Worm (Caenorhabditis elegans) whole organism, late embryonic: ENCODE data around the gene C47E8.9.

ENCODE experiments used
- C08G9.2 ChIP-seq: sonication (generic microtip); optimal IDR thresholded peaks from 2 replicates; lab custom pipeline; 2016; ENCODE audit warnings: mild to moderate bottlenecking, missing genetic modification characterization, moderate library complexity, missing compliant biosample characterization
- C38D4.7 ChIP-seq: fragments of 200-800 bp; sonication (Bioruptor generic); optimal IDR thresholded peaks from 2 replicates; lab custom pipeline; 2018; ENCODE audit warnings: mild to moderate bottlenecking, missing genetic modification characterization, moderate library complexity, missing compliant biosample characterization
- F13H6.1 ChIP-seq: sonication (generic microtip); optimal IDR thresholded peaks from 2 replicates; lab custom pipeline; 2016; ENCODE audit warnings: missing genetic modification characterization, missing compliant biosample characterization
- K02D7.2 ChIP-seq: sonication (generic microtip); optimal IDR thresholded peaks from 2 replicates; lab custom pipeline; 2017; ENCODE audit warnings: mild to moderate bottlenecking, missing genetic modification characterization, missing compliant biosample characterization
- K09A11.1 ChIP-seq: sonication (generic microtip); optimal IDR thresholded peaks from 2 replicates; lab custom pipeline; 2017; ENCODE audit warnings: antibody characterized with exemption, mild to moderate bottlenecking, missing genetic modification characterization, missing compliant biosample characterization; ENCODE audit not compliant: insufficient read depth
- T23F11.4 ChIP-seq: fragments of 200-800 bp; sonication (Bioruptor generic); optimal IDR thresholded peaks from 2 replicates; lab custom pipeline; 2018; ENCODE audit warnings: mild to moderate bottlenecking, missing genetic modification characterization, missing compliant biosample characterization
- ahr-1 ChIP-seq: sonication (generic microtip); optimal IDR thresholded peaks from 2 replicates; lab custom pipeline; 2016; ENCODE audit warnings: missing genetic modification characterization, missing compliant biosample characterization
- ceh-14 ChIP-seq: sonication (generic microtip); optimal IDR thresholded peaks from 2 replicates; lab custom pipeline; 2016; ENCODE audit warnings: missing genotype, missing genetic modification characterization, missing compliant biosample characterization
- ceh-18 ChIP-seq: sonication (generic microtip); optimal IDR thresholded peaks from 2 replicates; lab custom pipeline; 2016; ENCODE audit warnings: missing genetic modification characterization, missing compliant biosample characterization
- ceh-19 ChIP-seq: fragments of 200-800 bp; sonication (Bioruptor generic); optimal IDR thresholded peaks from 2 replicates; lab custom pipeline; 2018; ENCODE audit warnings: mild to moderate bottlenecking, missing genetic modification characterization, missing compliant biosample characterization
- ceh-2 ChIP-seq: sonication (generic microtip); optimal IDR thresholded peaks from 2 replicates; lab custom pipeline; 2016; ENCODE audit warnings: missing genotype, missing genetic modification characterization, missing compliant biosample characterization
- ceh-22 ChIP-seq: sonication (generic microtip); optimal IDR thresholded peaks from 2 replicates; lab custom pipeline; 2017; ENCODE audit warnings: missing biosample characterization, missing genetic modification characterization
- ceh-34 ChIP-seq: sonication (generic microtip); optimal IDR thresholded peaks from 2 replicates; lab custom pipeline; 2016; ENCODE audit warnings: mild to moderate bottlenecking, missing genetic modification characterization, missing compliant biosample characterization
- ceh-45 ChIP-seq: fragments of 200-800 bp; sonication (Bioruptor generic); IDR thresholded peaks from 2 replicates; pipeline ENCODE4 v1.3.6; 2022; ENCODE audit warnings: missing genetic modification reagents, missing genetic modification characterization, missing compliant biosample characterization
- ceh-48 ChIP-seq: sonication (generic microtip); optimal IDR thresholded peaks from 2 replicates; lab custom pipeline; 2016; ENCODE audit warnings: missing genetic modification characterization, inconsistent platforms, missing compliant biosample characterization
- ceh-6 ChIP-seq: fragments of 200-800 bp; sonication (Bioruptor generic); optimal IDR thresholded peaks from 2 replicates; lab custom pipeline; 2018; ENCODE audit warnings: mild to moderate bottlenecking, missing genetic modification characterization, missing compliant biosample characterization
- ceh-9 ChIP-seq: sonication (generic microtip); optimal IDR thresholded peaks from 2 replicates; lab custom pipeline; 2016; ENCODE audit warnings: mild to moderate bottlenecking, missing genetic modification characterization, inconsistent platforms, missing compliant biosample characterization
- che-1 ChIP-seq: sonication (generic microtip); optimal IDR thresholded peaks from 2 replicates; lab custom pipeline; 2016; ENCODE audit warnings: mild to moderate bottlenecking, missing genetic modification characterization, missing compliant biosample characterization
- dmd-4 ChIP-seq: sonication (generic microtip); optimal IDR thresholded peaks from 2 replicates; lab custom pipeline; 2016; ENCODE audit warnings: borderline replicate concordance, missing genetic modification characterization, missing compliant biosample characterization
- elt-2 ChIP-seq: sonication (generic microtip); optimal IDR thresholded peaks from 2 replicates; lab custom pipeline; 2016; ENCODE audit warnings: missing genetic modification reagents, missing genetic modification characterization, missing compliant biosample characterization
- ets-4 ChIP-seq: sonication (generic microtip); optimal IDR thresholded peaks from 2 replicates; lab custom pipeline; 2016; ENCODE audit warnings: missing genetic modification characterization, missing compliant biosample characterization
- eyg-1 ChIP-seq: sonication (generic microtip); optimal IDR thresholded peaks from 2 replicates; lab custom pipeline; 2016; ENCODE audit warnings: missing genotype, missing genetic modification characterization, missing compliant biosample characterization
- fax-1 ChIP-seq: sonication (generic microtip); optimal IDR thresholded peaks from 2 replicates; lab custom pipeline; 2016; ENCODE audit warnings: missing genotype, missing genetic modification characterization, missing compliant biosample characterization
- gmeb-2 ChIP-seq: sonication (generic microtip); optimal IDR thresholded peaks from 2 replicates; lab custom pipeline; 2016; ENCODE audit warnings: missing genetic modification characterization, inconsistent platforms, missing compliant biosample characterization
- hlh-15 ChIP-seq: sonication (generic microtip); optimal IDR thresholded peaks from 2 replicates; lab custom pipeline; 2016; ENCODE audit warnings: missing genetic modification characterization, missing compliant biosample characterization
- hlh-30 ChIP-seq: sonication (generic microtip); optimal IDR thresholded peaks from 2 replicates; lab custom pipeline; 2017; ENCODE audit warnings: antibody characterized with exemption, missing genetic modification characterization, missing compliant biosample characterization; ENCODE audit not compliant: insufficient read depth
- hlh-6 ChIP-seq: sonication (generic microtip); optimal IDR thresholded peaks from 2 replicates; lab custom pipeline; 2016; ENCODE audit warnings: missing genotype, missing genetic modification characterization, missing compliant biosample characterization
- madf-2 ChIP-seq: sonication (generic microtip); optimal IDR thresholded peaks from 2 replicates; lab custom pipeline; 2017; ENCODE audit warnings: missing genetic modification characterization, missing compliant biosample characterization
- nfya-1 ChIP-seq: sonication (generic microtip); optimal IDR thresholded peaks from 2 replicates; lab custom pipeline; 2017; ENCODE audit warnings: missing genetic modification characterization, mild to moderate bottlenecking, missing compliant biosample characterization, antibody characterized with exemption, moderate library complexity
- npax-4 ChIP-seq: sonication (generic microtip); optimal IDR thresholded peaks from 2 replicates; lab custom pipeline; 2016; ENCODE audit warnings: missing genetic modification characterization, missing compliant biosample characterization
- odd-2 ChIP-seq: sonication (generic microtip); optimal IDR thresholded peaks from 2 replicates; lab custom pipeline; 2017; ENCODE audit warnings: antibody characterized with exemption, mild to moderate bottlenecking, missing genetic modification characterization, missing compliant biosample characterization
- pat-9 ChIP-seq: fragments of 200-800 bp; sonication (Bioruptor generic); optimal IDR thresholded peaks from 2 replicates; lab custom pipeline; 2018; ENCODE audit warnings: mild to moderate bottlenecking, missing genetic modification characterization, moderate library complexity, missing compliant biosample characterization
- pha-4 ChIP-seq: fragments of 150-350 bp; optimal IDR thresholded peaks from 2 replicates; lab custom pipeline; 2018; ENCODE audit warnings: missing biosample characterization, missing genetic modification reagents, missing genetic modification characterization
- pqm-1 ChIP-seq: sonication (generic microtip); optimal IDR thresholded peaks from 2 replicates; lab custom pipeline; 2016; ENCODE audit warnings: missing genetic modification characterization, missing compliant biosample characterization
- pros-1 ChIP-seq: fragments of 150-350 bp; optimal IDR thresholded peaks from 2 replicates; lab custom pipeline; 2014; ENCODE audit warnings: missing biosample characterization, missing genetic modification reagents, missing genetic modification characterization
- sox-4 ChIP-seq: sonication (generic microtip); optimal IDR thresholded peaks from 2 replicates; lab custom pipeline; 2017; ENCODE audit warnings: mild to moderate bottlenecking, missing genetic modification characterization, inconsistent platforms, missing compliant biosample characterization
- syd-9 ChIP-seq: sonication (generic microtip); optimal IDR thresholded peaks from 2 replicates; lab custom pipeline; 2016; ENCODE audit warnings: mild to moderate bottlenecking, missing genetic modification characterization, moderate library complexity, missing compliant biosample characterization
- tbx-2 ChIP-seq: sonication (generic microtip); optimal IDR thresholded peaks from 2 replicates; lab custom pipeline; 2016; ENCODE audit warnings: missing genetic modification characterization, missing compliant biosample characterization
- tbx-7 ChIP-seq: sonication (generic microtip); optimal IDR thresholded peaks from 2 replicates; lab custom pipeline; 2016; ENCODE audit warnings: missing genotype, missing genetic modification characterization, missing compliant biosample characterization
- ttx-3 ChIP-seq: sonication (generic microtip); optimal IDR thresholded peaks from 2 replicates; lab custom pipeline; 2016; ENCODE audit warnings: missing genetic modification reagents, missing genetic modification characterization, missing compliant biosample characterization
- unc-3 ChIP-seq, 2 experiments: fragments of 200-800 bp in 1 of 2; sonication (Bioruptor generic) in 1 of 2; sonication (generic microtip) in 1 of 2; conservative IDR thresholded peaks in 1 of 2; optimal IDR thresholded peaks in 1 of 2; 2 replicates each; pipeline versions ENCODE4 v1.3.6 to Lab custom; 2016 to 2022; ENCODE audit warnings: missing compliant biosample characterization in 2 of 2, missing genetic modification characterization in 2 of 2, missing genetic modification reagents in 1 of 2
- unc-55 ChIP-seq: sonication (generic microtip); optimal IDR thresholded peaks from 2 replicates; lab custom pipeline; 2017; ENCODE audit warnings: missing biosample characterization, missing genetic modification reagents, missing genetic modification characterization
- zip-5 ChIP-seq: sonication (generic microtip); optimal IDR thresholded peaks from 2 replicates; lab custom pipeline; 2016; ENCODE audit warnings: missing genetic modification characterization, missing compliant biosample characterization
- ztf-16 ChIP-seq: sonication (generic microtip); optimal IDR thresholded peaks from 2 replicates; lab custom pipeline; 2017; ENCODE audit warnings: missing genetic modification characterization, missing compliant biosample characterization

Gene C47E8.9

ce11 chrV:14689060-14689750 is 26.1 kb downstream of the C47E8.9 start, which contains the start of gene gasr-8:
gasr-8 (plus strand) TSS chrV:14689110.
- TF ChIP-seq pat-9 (tag; lab: Kevin White, UChicago) (peak; percentile 48), C38D4.7 (GFP tag; lab: Kevin White, UChicago) (peak; percentile 22), ztf-16 (tag; lab: Kevin White, UChicago) (peak; percentile 3), C08G9.2 (tag; lab: Kevin White, UChicago) (peak; percentile 24), dmd-4 (peak; percentile 49), ceh-34 (tag; lab: Kevin White, UChicago) (no peak), fax-1 (tag; lab: Kevin White, UChicago) (peak; percentile 15), ceh-19 (GFP tag; lab: Kevin White, UChicago) (peak; percentile 33), unc-3 (GFP tag; conservative IDR thresholded peaks at IDR 0.05; lab: Robert Waterston, UW) (0 out of 2 replicates have a peak, but pooled peaks have one; percentile 18), unc-3 (tag; optimal IDR thresholded peaks at IDR 0.05; lab: Kevin White, UChicago) (no peak), ceh-6 (GFP tag; lab: Kevin White, UChicago) (peak; percentile 20), che-1 (tag; lab: Kevin White, UChicago) (peak; percentile 57), nfya-1 (tag; lab: Kevin White, UChicago) (peak; percentile 4), madf-2 (tag; lab: Kevin White, UChicago) (no peak), gmeb-2 (tag; lab: Kevin White, UChicago) (peak; percentile 57), K02D7.2 (tag; lab: Kevin White, UChicago) (peak; percentile 13), ceh-48 (tag; lab: Kevin White, UChicago) (peak; percentile 15), F13H6.1 (no peak), hlh-15 (peak; percentile 36), elt-2 (tag; lab: Kevin White, UChicago) (peak; percentile 57), pqm-1 (tag; lab: Kevin White, UChicago) (no peak), sox-4 (tag; lab: Kevin White, UChicago) (peak; percentile 9), ets-4 (no peak)

ce11 chrV:14695713-14696112 is 32.6 kb downstream of the C47E8.9 start:
- TF ChIP-seq unc-55 (GFP tag; lab: Kevin White, UChicago) (peak; percentile 44), ceh-22 (tag; lab: Kevin White, UChicago) (no peak), ceh-18 (tag; lab: Kevin White, UChicago) (peak; percentile 30), hlh-15 (no peak)

ce11 chrV:14696604-14697307 is 33.6 kb downstream of the C47E8.9 start, which contains the start of gene unc-112:
unc-112 (minus strand) TSS chrV:14696654.
- TF ChIP-seq pqm-1 (tag; lab: Kevin White, UChicago) (no peak), ceh-9 (tag; lab: Kevin White, UChicago) (no peak), T23F11.4 (no peak), odd-2 (no peak), hlh-6 (no peak), C38D4.7 (GFP tag; lab: Kevin White, UChicago) (peak; percentile 6), hlh-30 (tag; lab: Kevin White, UChicago) (peak; percentile 61), ceh-22 (tag; lab: Kevin White, UChicago) (no peak), ceh-6 (GFP tag; lab: Kevin White, UChicago) (peak; percentile 20), ets-4 (peak; percentile 53), sox-4 (tag; lab: Kevin White, UChicago) (no peak), ceh-2 (tag; lab: Kevin White, UChicago) (peak; percentile 68), unc-3 (GFP tag; conservative IDR thresholded peaks at IDR 0.05; lab: Robert Waterston, UW) (no peak), unc-3 (tag; optimal IDR thresholded peaks at IDR 0.05; lab: Kevin White, UChicago) (no peak), ceh-45 (no peak), K02D7.2 (tag; lab: Kevin White, UChicago) (no peak), syd-9 (tag; lab: Kevin White, UChicago) (peak; percentile 80), zip-5 (tag; lab: Kevin White, UChicago) (no peak), ttx-3 (tag; lab: Kevin White, UChicago) (no peak), npax-4 (no peak), tbx-2 (tag; lab: Kevin White, UChicago) (peak; percentile 93), pha-4 (tag; lab: Kevin White, UChicago) (no peak), tbx-7 (tag; lab: Kevin White, UChicago) (no peak), pros-1 (tag; lab: Kevin White, UChicago) (peak; percentile 32), ceh-14 (tag; lab: Kevin White, UChicago) (peak; percentile 51), C08G9.2 (tag; lab: Kevin White, UChicago) (peak; percentile 74), K09A11.1 (tag; lab: Kevin White, UChicago) (peak; percentile 27), eyg-1 (tag; lab: Kevin White, UChicago) (peak; percentile 24), ahr-1 (tag; lab: Kevin White, UChicago) (no peak)
